Worm (Caenorhabditis elegans) whole organism, early embryonic: ENCODE results near the gene C04E7.5.
"Not testable (repeated sequence)": the region's sequence is repeated elsewhere in the genome, so short reads cannot be mapped to it uniquely, and the experiment has no call there.

Source experiments
- B0310.2 ChIP-seq: sonication (generic microtip); optimal IDR thresholded peaks from 2 replicates; lab custom pipeline; 2016; ENCODE audit warnings: mild to moderate bottlenecking, missing genetic modification characterization, missing compliant biosample characterization
- F13C5.2 ChIP-seq: sonication (generic microtip); optimal IDR thresholded peaks from 2 replicates; lab custom pipeline; 2017; ENCODE audit warnings: mild to moderate bottlenecking, missing genetic modification characterization, inconsistent platforms, missing compliant biosample characterization
- aly-1 ChIP-seq: sonication (generic microtip); optimal IDR thresholded peaks from 2 replicates; lab custom pipeline; 2016; ENCODE audit warnings: missing genetic modification characterization, missing compliant biosample characterization
- ama-1 ChIP-seq: fragments of 150-350 bp; optimal IDR thresholded peaks from 2 replicates; lab custom pipeline; 2014
- ceh-13 ChIP-seq: fragments of 200-800 bp; sonication (Bioruptor generic); optimal IDR thresholded peaks from 2 replicates; lab custom pipeline; 2018; ENCODE audit warnings: mild to moderate bottlenecking, missing genetic modification characterization, missing compliant biosample characterization
- ceh-36 ChIP-seq: sonication (generic microtip); optimal IDR thresholded peaks from 2 replicates; lab custom pipeline; 2016; ENCODE audit warnings: missing genetic modification characterization, inconsistent platforms, missing compliant biosample characterization
- ets-7 ChIP-seq: sonication (generic microtip); optimal IDR thresholded peaks from 2 replicates; lab custom pipeline; 2016; ENCODE audit warnings: missing genotype, missing genetic modification characterization, missing compliant biosample characterization
- flt-1 ChIP-seq: fragments of 200-800 bp; sonication (Bioruptor generic); IDR thresholded peaks from 2 replicates; pipeline ENCODE4 v1.3.6; 2022; ENCODE audit warnings: missing genetic modification characterization, missing compliant biosample characterization
- hmbx-1 ChIP-seq: sonication (generic microtip); optimal IDR thresholded peaks from 2 replicates; lab custom pipeline; 2016; ENCODE audit warnings: mild to moderate bottlenecking, missing genetic modification characterization, missing compliant biosample characterization
- hmg-4 ChIP-seq: fragments of 200-800 bp; sonication (Bioruptor generic); optimal IDR thresholded peaks from 2 replicates; lab custom pipeline; 2018; ENCODE audit warnings: mild to moderate bottlenecking, missing genetic modification characterization, missing compliant biosample characterization
- hnd-1 ChIP-seq: sonication (generic microtip); optimal IDR thresholded peaks from 2 replicates; lab custom pipeline; 2016; ENCODE audit warnings: missing genetic modification characterization, missing compliant biosample characterization
- pes-1 ChIP-seq: fragments of 200-800 bp; sonication (Bioruptor generic); IDR thresholded peaks from 2 replicates; pipeline ENCODE4 v1.3.6; 2022; ENCODE audit warnings: missing genetic modification reagents, missing genetic modification characterization, missing compliant biosample characterization
- scrt-1 ChIP-seq: fragments of 200-800 bp; sonication (Bioruptor generic); IDR thresholded peaks from 2 replicates; pipeline ENCODE4 v1.3.6; 2022; ENCODE audit warnings: missing genetic modification characterization, missing compliant biosample characterization
- sea-1 ChIP-seq: fragments of 200-800 bp; sonication (Bioruptor generic); conservative IDR thresholded peaks from 2 replicates; pipeline ENCODE4 v1.3.6; 2022; ENCODE audit warnings: missing genetic modification characterization, missing compliant biosample characterization
- tbx-11 ChIP-seq: fragments of 200-800 bp; sonication (Bioruptor generic); IDR thresholded peaks from 2 replicates; pipeline ENCODE4 v1.3.6; 2022; ENCODE audit warnings: missing genetic modification characterization, missing compliant biosample characterization
- tbx-37 ChIP-seq: fragments of 200-800 bp; sonication (Bioruptor generic); conservative IDR thresholded peaks from 2 replicates; pipeline ENCODE4 v1.3.6; 2022; ENCODE audit warnings: missing genetic modification reagents, missing genetic modification characterization, missing compliant biosample characterization
- tra-4 ChIP-seq: sonication (generic microtip); optimal IDR thresholded peaks from 2 replicates; lab custom pipeline; 2017; ENCODE audit warnings: missing genetic modification characterization, missing compliant biosample characterization

Gene C04E7.5

DNA sequence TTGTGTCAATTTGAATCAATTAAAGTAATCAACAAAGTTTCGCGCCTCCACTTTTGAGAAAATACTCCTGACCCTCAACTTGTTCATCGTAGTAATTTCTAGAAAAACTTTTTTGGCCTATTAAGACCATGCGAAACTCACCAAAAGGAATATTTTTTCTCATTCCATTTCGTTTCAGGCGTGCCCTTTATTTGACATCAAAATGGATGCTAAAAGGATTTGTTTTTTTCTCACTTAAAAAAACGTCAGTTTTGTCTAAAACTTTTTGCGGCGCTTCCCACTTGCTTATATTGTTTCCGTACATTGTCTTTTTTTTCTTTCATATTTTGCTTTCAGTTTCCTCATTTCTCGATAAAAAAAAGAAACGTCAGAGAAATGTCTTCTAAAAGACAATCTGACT lies at the start of gene C04E7.5:
Gene C04E7.5, plus strand, starts transcription at position 301 of the 400 bp plus-strand sequence.
- TF ChIP-seq pes-1 (no peak), F13C5.2 (tag; lab: Kevin White, UChicago) (no peak), aly-1 (no peak), scrt-1 (GFP tag; lab: Robert Waterston, UW) (no peak), tbx-37 (GFP tag; lab: Robert Waterston, UW) (no peak), tra-4 (tag; lab: Kevin White, UChicago) (no peak), ama-1 (lab: Kevin White, UChicago) (no peak), B0310.2 (no peak), hmbx-1 (tag; lab: Kevin White, UChicago) (no peak), ceh-36 (tag; lab: Kevin White, UChicago) (no peak), sea-1 (GFP tag; lab: Robert Waterston, UW) (no peak), ceh-13 (no peak)

DNA sequence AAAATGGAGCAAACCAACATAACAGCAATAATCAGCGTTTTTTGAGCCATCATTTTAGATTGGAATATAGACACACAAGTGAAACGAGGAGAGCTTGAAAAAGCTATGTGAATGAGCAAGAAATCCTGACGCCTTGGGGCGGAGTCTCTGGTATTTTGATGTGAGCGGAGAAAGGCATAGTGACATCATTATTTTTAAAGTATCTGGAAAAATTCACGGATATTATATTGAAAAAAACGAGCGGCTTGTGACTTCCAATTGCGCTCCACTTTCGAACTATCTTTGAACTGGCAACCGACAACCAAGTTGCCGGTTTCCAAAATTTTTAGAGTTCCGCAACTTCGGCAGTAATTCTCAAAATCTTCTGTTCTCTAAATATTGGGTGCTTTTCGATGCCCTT lies 49.4 kb upstream of the C04E7.5 start, which contains the start of gene nlp-64:
Gene nlp-64, minus strand, starts transcription at position 101 of the 400 bp plus-strand sequence.
- no peak for TF ChIP-seq tra-4 (tag; lab: Kevin White, UChicago)
- no peak for TF ChIP-seq B0310.2
- TF ChIP-seq F13C5.2 (tag; lab: Kevin White, UChicago) = no peak
- no peak for TF ChIP-seq ama-1 (lab: Kevin White, UChicago)
- no peak for TF ChIP-seq ets-7 (tag; lab: Kevin White, UChicago)
- no peak for TF ChIP-seq aly-1
- no peak for TF ChIP-seq sea-1 (GFP tag; lab: Robert Waterston, UW)
- TF ChIP-seq hnd-1 (tag; lab: Kevin White, UChicago) = no peak
- TF ChIP-seq hmbx-1 (tag; lab: Kevin White, UChicago) = no peak
- no peak for TF ChIP-seq ceh-36 (tag; lab: Kevin White, UChicago)
- no peak for TF ChIP-seq flt-1
- no peak for TF ChIP-seq tbx-11 (GFP tag; lab: Robert Waterston, UW)
- TF ChIP-seq tbx-37 (GFP tag; lab: Robert Waterston, UW) = no peak

DNA sequence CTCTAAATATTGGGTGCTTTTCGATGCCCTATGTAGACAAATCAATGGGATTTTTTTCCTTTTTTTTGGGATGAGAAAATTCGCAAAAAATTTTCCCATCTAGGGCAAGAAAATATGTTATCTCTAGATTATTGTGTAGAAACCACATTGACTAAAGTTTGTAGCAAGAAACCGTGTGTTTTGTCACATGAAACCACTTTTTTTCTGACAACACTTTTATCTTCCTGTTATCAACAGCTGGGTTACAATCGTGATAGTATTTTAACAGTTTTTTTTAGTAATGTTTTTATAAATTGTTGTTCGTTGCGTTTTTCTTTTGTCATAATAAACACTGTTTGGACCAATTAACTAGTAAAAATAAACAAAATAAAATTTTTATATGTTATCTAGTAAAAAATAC lies 48.3 kb upstream of the C04E7.5 start:
- TF ChIP-seq F13C5.2 (tag; lab: Kevin White, UChicago) (no peak), hmbx-1 (tag; lab: Kevin White, UChicago) (no peak), hmg-4 (GFP tag; lab: Kevin White, UChicago) (no peak), scrt-1 (GFP tag; lab: Robert Waterston, UW) (no peak), ceh-13 (no peak), tra-4 (tag; lab: Kevin White, UChicago) (no peak), tbx-37 (GFP tag; lab: Robert Waterston, UW) (no peak), ceh-36 (tag; lab: Kevin White, UChicago) (no peak), ets-7 (tag; lab: Kevin White, UChicago) (no peak), tbx-11 (GFP tag; lab: Robert Waterston, UW) (no peak), flt-1 (no peak), B0310.2 (no peak), aly-1 (no peak), pes-1 (no peak)

DNA sequence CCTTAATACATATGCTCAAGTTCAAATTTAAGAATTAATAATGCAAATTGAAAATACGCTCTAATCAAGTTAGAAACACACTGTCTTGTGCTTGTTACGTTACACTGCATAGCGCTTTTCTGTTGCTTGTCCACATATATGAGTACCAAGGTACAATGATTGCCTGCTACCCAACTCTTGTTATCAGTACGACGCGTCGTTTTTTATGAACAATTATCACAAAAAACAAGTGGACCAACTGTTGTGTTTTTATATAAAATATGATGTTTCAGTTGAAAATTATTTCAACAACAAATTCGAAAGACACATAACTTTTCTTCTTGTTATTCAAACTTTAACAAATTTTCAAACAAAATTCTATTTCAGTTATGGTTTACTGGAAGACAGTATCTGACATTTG lies 47.7 kb upstream of the C04E7.5 start, which contains the start of gene M02E1.4:
Gene M02E1.4, plus strand, starts transcription at position 367 of the 400 bp plus-strand sequence.
- TF ChIP-seq aly-1 = no peak
- no peak for TF ChIP-seq scrt-1 (GFP tag; lab: Robert Waterston, UW)
- no peak for TF ChIP-seq F13C5.2 (tag; lab: Kevin White, UChicago)
- TF ChIP-seq B0310.2 = no peak
- no peak for TF ChIP-seq tbx-37 (GFP tag; lab: Robert Waterston, UW)
- TF ChIP-seq ceh-13 = no peak
- no peak for TF ChIP-seq hmbx-1 (tag; lab: Kevin White, UChicago)

DNA sequence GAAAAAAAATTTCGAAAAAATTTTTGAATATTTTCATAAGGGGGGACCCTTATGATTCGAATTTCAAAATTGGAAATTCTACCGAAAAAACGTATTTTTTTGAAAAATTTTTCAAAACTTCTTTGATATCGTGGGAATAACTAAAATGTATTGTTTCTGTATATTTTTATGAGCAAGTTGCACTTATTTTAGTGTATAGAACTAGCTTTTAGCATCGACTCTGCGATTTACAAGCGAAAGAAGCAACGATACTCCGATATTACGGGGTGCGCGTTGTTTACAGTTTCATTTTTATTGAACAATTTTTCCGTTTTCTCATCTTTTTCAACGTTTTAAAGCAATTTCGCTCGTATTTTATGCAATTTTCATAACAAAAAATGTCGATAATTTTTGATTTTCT lies 38.4 kb upstream of the C04E7.5 start, which contains the start of gene M02E1.3:
Gene M02E1.3, plus strand, starts transcription at position 301 of the 400 bp plus-strand sequence.
- not testable (repeated sequence) for TF ChIP-seq pes-1; hmbx-1 (tag; lab: Kevin White, UChicago); hmg-4 (GFP tag; lab: Kevin White, UChicago)

DNA sequence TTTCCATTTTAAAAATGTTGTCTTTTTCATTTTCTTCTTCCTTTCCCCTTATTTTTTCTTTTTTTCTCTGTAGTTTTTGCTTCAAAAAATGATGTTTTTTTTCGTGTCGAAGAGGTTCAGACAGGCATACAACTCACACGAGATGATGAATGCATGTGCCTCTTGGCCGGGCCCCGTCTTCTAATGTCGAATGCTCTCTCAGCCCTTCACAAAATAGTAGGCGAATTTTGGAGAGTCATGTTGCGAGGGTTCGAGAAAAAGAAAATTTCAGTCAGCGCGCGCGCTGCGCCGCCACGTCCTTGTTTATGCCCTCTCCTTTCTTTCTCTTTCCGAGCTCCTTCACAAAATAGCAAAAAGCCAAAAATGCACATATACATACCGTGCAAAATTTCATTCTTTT lies 36.6 kb upstream of the C04E7.5 start:
- TF ChIP-seq hnd-1 (tag; lab: Kevin White, UChicago) = no peak
- no peak for TF ChIP-seq ets-7 (tag; lab: Kevin White, UChicago)
- TF ChIP-seq aly-1 = no peak
- TF ChIP-seq ceh-36 (tag; lab: Kevin White, UChicago) = no peak
- no peak for TF ChIP-seq ceh-13
- TF ChIP-seq flt-1 = no peak
- no peak for TF ChIP-seq tbx-11 (GFP tag; lab: Robert Waterston, UW)
- TF ChIP-seq pes-1 = no peak
- no peak for TF ChIP-seq ama-1 (lab: Kevin White, UChicago)
- no peak for TF ChIP-seq B0310.2
- TF ChIP-seq hmg-4 (GFP tag; lab: Kevin White, UChicago) = no peak
- TF ChIP-seq scrt-1 (GFP tag; lab: Robert Waterston, UW) = no peak
- no peak for TF ChIP-seq tra-4 (tag; lab: Kevin White, UChicago)

DNA sequence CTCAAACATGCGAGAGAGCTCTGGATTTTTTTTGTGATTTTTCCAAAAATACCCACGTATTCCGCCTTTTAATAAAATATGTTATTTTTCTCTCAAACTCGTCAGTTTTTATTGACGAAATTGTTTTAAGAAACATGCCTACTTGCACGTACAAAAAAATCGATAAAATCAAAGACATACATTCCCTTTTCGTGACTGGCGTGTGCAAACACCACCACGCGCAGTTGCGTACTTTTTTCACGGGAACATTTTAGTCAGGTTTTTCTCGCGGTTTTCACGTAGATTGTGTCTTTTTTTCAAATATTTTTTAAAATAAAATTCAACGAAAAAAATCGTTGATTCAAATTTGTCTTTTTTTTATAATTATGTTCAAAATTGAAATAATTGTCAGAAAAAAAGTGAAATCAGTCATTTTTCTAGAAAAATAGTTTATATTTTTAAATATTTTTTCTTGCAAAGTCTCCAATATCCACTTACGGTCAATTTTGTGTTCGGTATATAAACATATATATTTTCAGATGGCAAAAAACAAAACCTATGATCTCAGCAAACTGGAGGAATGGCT lies 34.9 kb upstream of the C04E7.5 start, which contains the start of gene M02E1.1:
Gene M02E1.1, plus strand, starts transcription at position 515 of the 565 bp plus-strand sequence.
- TF ChIP-seq scrt-1 (GFP tag; lab: Robert Waterston, UW) = no peak
- TF ChIP-seq F13C5.2 (tag; lab: Kevin White, UChicago) = peak; percentile 2

DNA sequence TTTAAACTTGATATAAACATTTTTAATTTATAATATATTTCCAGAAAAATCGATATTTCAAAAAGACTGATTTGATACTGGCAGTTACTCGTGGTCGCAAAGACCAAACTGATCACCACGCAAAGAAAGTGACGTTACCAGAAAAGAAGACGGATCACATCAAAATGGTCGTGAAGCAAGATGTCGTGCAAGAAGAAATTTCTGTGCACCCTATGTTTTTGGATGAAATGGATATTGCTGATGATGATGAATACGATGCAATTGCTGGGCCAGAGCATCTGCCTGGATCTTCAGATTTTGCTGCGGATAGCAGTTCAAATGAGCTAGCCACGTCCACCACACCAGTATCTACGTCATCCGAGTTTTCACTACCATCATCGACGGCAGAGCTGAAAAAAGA lies 31.8 kb upstream of the C04E7.5 start:
- TF ChIP-seq ceh-36 (tag; lab: Kevin White, UChicago) (no peak), hmg-4 (GFP tag; lab: Kevin White, UChicago) (no peak), ama-1 (lab: Kevin White, UChicago) (no peak), F13C5.2 (tag; lab: Kevin White, UChicago) (no peak), tbx-11 (GFP tag; lab: Robert Waterston, UW) (no peak), ceh-13 (no peak), tra-4 (tag; lab: Kevin White, UChicago) (no peak), tbx-37 (GFP tag; lab: Robert Waterston, UW) (no peak), flt-1 (no peak), scrt-1 (GFP tag; lab: Robert Waterston, UW) (no peak), sea-1 (GFP tag; lab: Robert Waterston, UW) (no peak), ets-7 (tag; lab: Kevin White, UChicago) (no peak), aly-1 (no peak), hmbx-1 (tag; lab: Kevin White, UChicago) (no peak), hnd-1 (tag; lab: Kevin White, UChicago) (no peak)
